Fruit fly (Drosophila melanogaster): ENCODE measurements around the gene Gbeta76C.

- no peak for TF ChIP-seq Met (GFP tag; optimal IDR thresholded peaks at IDR 0.05)
- TF ChIP-seq OdsH (GFP tag; optimal IDR thresholded peaks at IDR 0.05): no peak
- no peak for TF ChIP-seq Ets96B (tag; optimal IDR thresholded peaks at IDR 0.05)
- TF ChIP-seq Ets21C (GFP tag; optimal IDR thresholded peaks at IDR 0.05): no peak
- TF ChIP-seq Sox102F (GFP tag; optimal IDR thresholded peaks at IDR 0.05): no peak
Measured at dm6 chr3L:19649374-19649948, 38.0 kb upstream of the Gbeta76C start, which contains the start of gene Oat.
